Worm (Caenorhabditis elegans) whole organism, L4/young adult: ENCODE data around the gene skpo-2.

Experiments used
- W03F9.2 ChIP-seq: fragments of 150-350 bp; optimal IDR thresholded peaks from 2 replicates; lab custom pipeline; 2014; ENCODE audit warnings: missing biosample characterization, missing genetic modification characterization
- dao-5 ChIP-seq: sonication (generic microtip); optimal IDR thresholded peaks from 2 replicates; lab custom pipeline; 2016; ENCODE audit warnings: missing genotype, missing genetic modification characterization, moderate library complexity, missing compliant biosample characterization
- him-1 ChIP-seq: sonication (generic microtip); optimal IDR thresholded peaks from 2 replicates; lab custom pipeline; 2016; ENCODE audit warnings: missing genotype, missing genetic modification reagents, missing genetic modification characterization, missing compliant biosample characterization

- TF ChIP-seq dao-5 (no peak), W03F9.2 (tag; lab: Kevin White, UChicago) (no peak), him-1 (tag; lab: Kevin White, UChicago) (no peak)
Observed at ce11 chrII:3402854-3403253, 33.5 kb downstream of the skpo-2 start, which contains the start of gene nep-10.
